Worm (Caenorhabditis elegans) whole organism, mixed stage, embryonic: Measurements from ENCODE around the gene F55A4.3.

Source experiments
- bed-3 ChIP-seq: fragments of 200-800 bp; sonication (Bioruptor generic); optimal IDR thresholded peaks from 3 replicates; lab custom pipeline; 2018; ENCODE audit warnings: mild to moderate bottlenecking, missing genetic modification characterization, moderate library complexity, missing compliant biosample characterization
- blmp-1 ChIP-seq: fragments of 150-350 bp; optimal IDR thresholded peaks from 2 replicates; lab custom pipeline; 2014; ENCODE audit warnings: missing biosample characterization, missing genetic modification characterization
- ceh-83 ChIP-seq: fragments of 200-800 bp; sonication (Bioruptor generic); optimal IDR thresholded peaks from 2 replicates; lab custom pipeline; 2018; ENCODE audit warnings: mild to moderate bottlenecking, missing genetic modification characterization, missing compliant biosample characterization
- ces-1 ChIP-seq: fragments of 150-350 bp; optimal IDR thresholded peaks from 2 replicates; lab custom pipeline; 2014; ENCODE audit warnings: missing biosample characterization, missing genetic modification reagents, missing genetic modification characterization
- cnd-1 ChIP-seq: fragments of 200-800 bp; sonication (Bioruptor generic); optimal IDR thresholded peaks from 2 replicates; lab custom pipeline; 2018; ENCODE audit warnings: mild to moderate bottlenecking, missing genetic modification characterization, missing compliant biosample characterization
- drap-1 ChIP-seq: fragments of 200-800 bp; sonication (Bioruptor generic); optimal IDR thresholded peaks from 3 replicates; lab custom pipeline; 2018; ENCODE audit warnings: mild to moderate bottlenecking, missing genetic modification characterization, missing compliant biosample characterization
- elt-3 ChIP-seq: fragments of 150-350 bp; optimal IDR thresholded peaks from 2 replicates; lab custom pipeline; 2014; ENCODE audit warnings: missing biosample characterization, missing genetic modification characterization
- ham-2 ChIP-seq: fragments of 200-800 bp; sonication (Bioruptor generic); optimal IDR thresholded peaks from 2 replicates; lab custom pipeline; 2018; ENCODE audit warnings: mild to moderate bottlenecking, missing genetic modification characterization, missing compliant biosample characterization
- hlh-1 ChIP-seq: fragments of 150-350 bp; optimal IDR thresholded peaks from 2 replicates; lab custom pipeline; 2014; ENCODE audit warnings: missing biosample characterization, missing genetic modification reagents, missing genetic modification characterization
- lin-32 ChIP-seq: fragments of 200-800 bp; sonication (Bioruptor generic); optimal IDR thresholded peaks from 2 replicates; lab custom pipeline; 2018; ENCODE audit warnings: mild to moderate bottlenecking, missing genetic modification characterization, missing compliant biosample characterization
- lsy-2 ChIP-seq: fragments of 150-350 bp; optimal IDR thresholded peaks from 2 replicates; lab custom pipeline; 2014; ENCODE audit warnings: missing biosample characterization, missing genetic modification characterization
- mab-5 ChIP-seq: fragments of 150-350 bp; optimal IDR thresholded peaks from 2 replicates; lab custom pipeline; 2014; ENCODE audit warnings: missing biosample characterization, missing genetic modification characterization
- mls-2 ChIP-seq: sonication (generic microtip); optimal IDR thresholded peaks from 2 replicates; lab custom pipeline; 2016; ENCODE audit warnings: mild to moderate bottlenecking, missing genetic modification characterization, moderate library complexity, missing compliant biosample characterization
- nhr-12 ChIP-seq: fragments of 150-350 bp; optimal IDR thresholded peaks from 2 replicates; lab custom pipeline; 2014; ENCODE audit warnings: missing biosample characterization, missing genetic modification characterization
- nhr-28 ChIP-seq: fragments of 150-350 bp; optimal IDR thresholded peaks from 2 replicates; lab custom pipeline; 2014; ENCODE audit warnings: missing biosample characterization, missing genetic modification characterization
- nhr-76 ChIP-seq: sonication (generic microtip); optimal IDR thresholded peaks from 2 replicates; lab custom pipeline; 2017; ENCODE audit warnings: missing biosample characterization, missing genetic modification characterization
- sem-2 ChIP-seq: fragments of 200-800 bp; sonication (Bioruptor generic); optimal IDR thresholded peaks from 2 replicates; lab custom pipeline; 2018; ENCODE audit warnings: mild to moderate bottlenecking, missing genetic modification characterization, missing compliant biosample characterization
- snpc-4 ChIP-seq: fragments of 150-350 bp; optimal IDR thresholded peaks from 2 replicates; lab custom pipeline; 2014; ENCODE audit warnings: missing biosample characterization, missing genetic modification characterization
- sptf-1 ChIP-seq: sonication (generic microtip); optimal IDR thresholded peaks from 2 replicates; lab custom pipeline; 2017; ENCODE audit warnings: mild to moderate bottlenecking, missing genetic modification characterization, moderate library complexity, missing compliant biosample characterization
- tbx-8 ChIP-seq: fragments of 200-800 bp; sonication (Bioruptor generic); optimal IDR thresholded peaks from 2 replicates; lab custom pipeline; 2018; ENCODE audit warnings: mild to moderate bottlenecking, missing genetic modification characterization, moderate library complexity, missing compliant biosample characterization
- unc-120 ChIP-seq: sonication (generic microtip); optimal IDR thresholded peaks from 2 replicates; lab custom pipeline; 2017; ENCODE audit warnings: missing genetic modification characterization, missing compliant biosample characterization; ENCODE audit not compliant: poor library complexity, severe bottlenecking
- unc-39 ChIP-seq: fragments of 150-350 bp; optimal IDR thresholded peaks from 2 replicates; lab custom pipeline; 2014; ENCODE audit warnings: missing biosample characterization, missing genetic modification characterization
- zip-8 ChIP-seq: fragments of 150-350 bp; optimal IDR thresholded peaks from 2 replicates; lab custom pipeline; 2014; ENCODE audit warnings: missing biosample characterization, missing genetic modification characterization

Gene F55A4.3

ce11 chrX:977958-978686 is 46.8 kb downstream of the F55A4.3 start, which contains the start of gene abhd-3.2:
TSS of gene abhd-3.2 (minus strand) at chrX:978008.
- TF ChIP-seq mab-5 (tag; lab: Kevin White, UChicago) (no peak), elt-3 (tag; lab: Kevin White, UChicago) (no peak), unc-39 (tag; lab: Kevin White, UChicago) (no peak), bed-3 (no peak)
- TF ChIP-seq, all 35 proteins: peak for 0

- TF ChIP-seq nhr-76 (tag; lab: Kevin White, UChicago) (no peak), zip-8 (tag; lab: Kevin White, UChicago) (no peak), ces-1 (GFP tag; lab: Kevin White, UChicago) (no peak), nhr-28 (tag; lab: Kevin White, UChicago) (no peak), lsy-2 (no peak), ceh-83 (GFP tag; lab: Kevin White, UChicago) (no peak), unc-39 (tag; lab: Kevin White, UChicago) (no peak), snpc-4 (no peak), hlh-1 (tag; lab: Kevin White, UChicago) (no peak), sptf-1 (tag; lab: Kevin White, UChicago) (no peak), sem-2 (no peak), lin-32 (GFP tag; lab: Kevin White, UChicago) (no peak), blmp-1 (tag; lab: Kevin White, UChicago) (no peak), ham-2 (GFP tag; lab: Kevin White, UChicago) (no peak), tbx-8 (GFP tag; lab: Kevin White, UChicago) (no peak), cnd-1 (no peak), mab-5 (tag; lab: Kevin White, UChicago) (no peak), nhr-12 (tag; lab: Kevin White, UChicago) (no peak)
Measured at ce11 chrX:975236-975535, 49.7 kb downstream of the F55A4.3 start.

- TF ChIP-seq ces-1 (GFP tag; lab: Kevin White, UChicago) (peak; percentile 44), lin-32 (GFP tag; lab: Kevin White, UChicago) (peak; percentile 26), mls-2 (peak; percentile 16), ham-2 (GFP tag; lab: Kevin White, UChicago) (peak; percentile 37), drap-1 (GFP tag; lab: Kevin White, UChicago) (no peak), zip-8 (tag; lab: Kevin White, UChicago) (no peak), lsy-2 (peak; percentile 32), unc-120 (tag; lab: Kevin White, UChicago) (peak; percentile 8)
Measured at ce11 chrX:974499-975235, 50.2 kb downstream of the F55A4.3 start, which contains the start of gene vps-45. TSS of gene vps-45 (minus strand) at chrX:974848.
